Fruit fly (Drosophila melanogaster) whole organism, pupa: ENCODE measurements around the gene NetA.

Experiments used
- CG10348 ChIP-seq: fragments of 200-800 bp; sonication (Bioruptor generic); IDR thresholded peaks from 2 replicates; pipeline ENCODE4 v1.3.6; 2022; ENCODE audit warnings: missing biosample characterization, missing genetic modification characterization
- CG12605 ChIP-seq: fragments of 200-800 bp; sonication (Bioruptor generic); IDR thresholded peaks from 2 replicates; pipeline ENCODE4 v1.3.6; 2022; ENCODE audit warnings: missing biosample characterization, missing genetic modification characterization
- CG13204 ChIP-seq: fragments of 200-800 bp; sonication (Bioruptor generic); optimal IDR thresholded peaks from 2 replicates; lab custom pipeline; 2018; ENCODE audit warnings: missing biosample characterization, mild to moderate bottlenecking, missing genetic modification characterization, moderate library complexity
- CG34367 ChIP-seq: fragments of 200-800 bp; sonication (Bioruptor generic); optimal IDR thresholded peaks from 2 replicates; lab custom pipeline; 2018; ENCODE audit warnings: missing biosample characterization, mild to moderate bottlenecking, missing genetic modification characterization
- CG4496 ChIP-seq: fragments of 200-800 bp; sonication (Bioruptor generic); IDR thresholded peaks from 3 replicates; pipeline ENCODE4 v1.3.6; 2022; ENCODE audit warnings: missing biosample characterization, missing genetic modification characterization
- CG8159 ChIP-seq: fragments of 200-800 bp; sonication (Bioruptor generic); optimal IDR thresholded peaks from 3 replicates; lab custom pipeline; 2018; ENCODE audit warnings: missing biosample characterization, mild to moderate bottlenecking, missing genetic modification characterization, moderate library complexity
- Ets98B ChIP-seq: fragments of 200-800 bp; sonication (Bioruptor generic); IDR thresholded peaks from 2 replicates; pipeline ENCODE4 v1.3.6; 2022; ENCODE audit warnings: missing biosample characterization, missing genetic modification characterization
- rn ChIP-seq: fragments of 200-800 bp; sonication (Bioruptor generic); IDR thresholded peaks from 2 replicates; pipeline ENCODE4 v1.3.6; 2022; ENCODE audit warnings: missing biosample characterization, missing genetic modification characterization

DNA sequence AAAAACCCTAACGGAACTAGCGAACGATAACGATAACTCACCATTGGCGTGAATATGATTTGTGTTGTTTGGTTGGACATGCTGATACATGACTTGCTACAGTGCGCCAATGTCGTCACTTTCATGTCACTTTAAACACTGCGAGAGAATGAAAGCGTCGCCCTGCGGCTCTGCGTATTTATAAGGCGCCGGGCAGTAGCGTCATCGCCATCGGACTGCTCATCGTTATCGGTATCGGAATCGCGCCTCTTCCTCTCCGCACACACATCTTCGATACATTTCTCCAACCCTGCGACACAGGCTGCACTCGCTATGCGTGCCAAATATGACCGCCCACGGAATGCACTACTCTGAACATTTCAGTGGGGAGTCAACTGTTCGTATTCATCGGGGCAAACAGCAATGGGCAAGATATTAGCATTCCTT, 51.3 kb downstream of the NetA start, which contains the start of gene sbm:
- TF ChIP-seq rn (GFP tag; lab: Robert Waterston, UW), result no peak
- no peak for TF ChIP-seq Ets98B (GFP tag; lab: Robert Waterston, UW)
- no peak for TF ChIP-seq CG13204 (GFP tag; lab: Kevin White, UChicago)
- TF ChIP-seq CG4496 (GFP tag; lab: Robert Waterston, UW), result peak; percentile 58; the same call in 1 of the 3 replicates
- TF ChIP-seq CG8159 (tag; lab: Kevin White, UChicago), result no peak
- no peak for TF ChIP-seq CG34367 (tag; lab: Kevin White, UChicago)
- TF ChIP-seq CG12605, result no peak
- no peak for TF ChIP-seq CG10348 (GFP tag; lab: Robert Waterston, UW)
